Worm (Caenorhabditis elegans) whole organism, L1 larva: ENCODE data around the gene Y56A3A.30.

Experiments
- C16A3.4 ChIP-seq: fragments of 150-350 bp; optimal IDR thresholded peaks from 2 replicates; lab custom pipeline; 2014; ENCODE audit warnings: missing biosample characterization, missing genetic modification characterization
- Y116A8C.19 ChIP-seq: sonication (generic microtip); optimal IDR thresholded peaks from 2 replicates; lab custom pipeline; 2016; ENCODE audit warnings: missing compliant biosample characterization, missing genetic modification characterization, borderline replicate concordance
- alr-1 ChIP-seq: fragments of 200-800 bp; sonication (Bioruptor generic); optimal IDR thresholded peaks from 2 replicates; lab custom pipeline; 2018; ENCODE audit warnings: borderline replicate concordance, mild to moderate bottlenecking, missing genetic modification characterization, missing compliant biosample characterization
- aly-2 ChIP-seq: fragments of 150-350 bp; optimal IDR thresholded peaks from 2 replicates; lab custom pipeline; 2014; ENCODE audit warnings: missing biosample characterization, missing genetic modification characterization
- ama-1 ChIP-seq: fragments of 150-350 bp; optimal IDR thresholded peaks from 2 replicates; lab custom pipeline; 2014
- blmp-1 ChIP-seq: fragments of 150-350 bp; optimal IDR thresholded peaks from 2 replicates; lab custom pipeline; 2014; ENCODE audit warnings: missing biosample characterization, missing genetic modification characterization
- ceh-63 ChIP-seq: fragments of 200-800 bp; sonication (Bioruptor generic); optimal IDR thresholded peaks from 2 replicates; lab custom pipeline; 2018; ENCODE audit warnings: mild to moderate bottlenecking, missing genetic modification characterization, missing compliant biosample characterization
- ceh-8 ChIP-seq: fragments of 200-800 bp; sonication (Bioruptor generic); optimal IDR thresholded peaks from 2 replicates; lab custom pipeline; 2018; ENCODE audit warnings: mild to moderate bottlenecking, missing genetic modification characterization, moderate library complexity, missing compliant biosample characterization
- ceh-88 ChIP-seq: fragments of 200-800 bp; sonication (Bioruptor generic); IDR thresholded peaks from 2 replicates; pipeline ENCODE4 v1.3.6; 2022; ENCODE audit warnings: missing genetic modification characterization, missing compliant biosample characterization
- ceh-90 ChIP-seq: sonication (generic microtip); optimal IDR thresholded peaks from 2 replicates; lab custom pipeline; 2016; ENCODE audit warnings: missing genetic modification characterization, missing compliant biosample characterization
- ces-1 ChIP-seq: fragments of 150-350 bp; optimal IDR thresholded peaks from 2 replicates; lab custom pipeline; 2014; ENCODE audit warnings: missing biosample characterization, missing genetic modification reagents, missing genetic modification characterization
- dpl-1 ChIP-seq, 3 experiments: fragments of 150-350 bp in 2 of 3; sonication (generic microtip) in 1 of 3; optimal IDR thresholded peaks; 2 replicates each; lab custom pipeline; 2014 to 2017; ENCODE audit warnings: missing biosample characterization in 3 of 3, missing genetic modification characterization in 3 of 3, missing genetic modification reagents in 3 of 3
- dsc-1 ChIP-seq: sonication (generic microtip); optimal IDR thresholded peaks from 2 replicates; lab custom pipeline; 2016; ENCODE audit warnings: mild to moderate bottlenecking, missing genetic modification characterization, missing compliant biosample characterization
- efl-1 ChIP-seq, 4 experiments: fragments of 150-350 bp; optimal IDR thresholded peaks in 3 of 4; peaks in 1 of 4; 1 replicate in 1 of 4; 2 replicates in 3 of 4; lab custom pipeline; 2014; ENCODE audit warnings: missing biosample characterization in 2 of 4, missing genetic modification characterization in 2 of 4, missing genetic modification reagents in 2 of 4
- elt-2 ChIP-seq: sonication (generic microtip); optimal IDR thresholded peaks from 2 replicates; lab custom pipeline; 2016; ENCODE audit warnings: missing genetic modification characterization, mild to moderate bottlenecking, inconsistent platforms, missing compliant biosample characterization, missing genetic modification reagents
- ets-5 ChIP-seq: fragments of 200-800 bp; sonication (Bioruptor generic); IDR thresholded peaks from 2 replicates; pipeline ENCODE4 v1.3.6; 2022; ENCODE audit warnings: missing genetic modification characterization, missing compliant biosample characterization
- fkh-10 ChIP-seq: sonication (generic microtip); optimal IDR thresholded peaks from 2 replicates; lab custom pipeline; 2017; ENCODE audit warnings: missing biosample characterization, missing genetic modification reagents, missing genetic modification characterization
- fkh-8 ChIP-seq: sonication (generic microtip); optimal IDR thresholded peaks from 2 replicates; lab custom pipeline; 2016; ENCODE audit warnings: mild to moderate bottlenecking, missing genetic modification characterization, missing compliant biosample characterization
- fos-1 ChIP-seq: fragments of 150-350 bp; optimal IDR thresholded peaks from 2 replicates; lab custom pipeline; 2014; ENCODE audit warnings: missing biosample characterization, missing genetic modification characterization
- grh-1 ChIP-seq: fragments of 200-800 bp; sonication (Bioruptor generic); IDR thresholded peaks from 2 replicates; pipeline ENCODE4 v1.3.6; 2022; ENCODE audit warnings: missing genetic modification reagents, missing genetic modification characterization, missing compliant biosample characterization
- hlh-17 ChIP-seq: fragments of 200-800 bp; sonication (Bioruptor generic); optimal IDR thresholded peaks from 2 replicates; lab custom pipeline; 2018; ENCODE audit warnings: missing genetic modification characterization, mild to moderate bottlenecking, missing compliant biosample characterization, moderate library complexity, borderline replicate concordance
- isw-1 ChIP-seq: fragments of 200-800 bp; sonication (Bioruptor generic); IDR thresholded peaks from 2 replicates; pipeline ENCODE4 v1.3.6; 2022; ENCODE audit warnings: missing genetic modification characterization, missing compliant biosample characterization
- jun-1 ChIP-seq: fragments of 150-350 bp; optimal IDR thresholded peaks from 2 replicates; lab custom pipeline; 2014; ENCODE audit warnings: missing biosample characterization, missing genetic modification reagents, missing genetic modification characterization
- lin-14 ChIP-seq: fragments of 200-800 bp; sonication (Bioruptor generic); optimal IDR thresholded peaks from 2 replicates; lab custom pipeline; 2018; ENCODE audit warnings: mild to moderate bottlenecking, missing genetic modification characterization, moderate library complexity, missing compliant biosample characterization
- lin-15B ChIP-seq: fragments of 150-350 bp; sonication (generic microtip); optimal IDR thresholded peaks from 3 replicates; lab custom pipeline; 2014; ENCODE audit warnings: missing biosample characterization, missing genetic modification characterization
- lin-35 ChIP-seq, 2 experiments: fragments of 150-350 bp; optimal IDR thresholded peaks; 2 replicates each; lab custom pipeline; 2014; ENCODE audit warnings: missing biosample characterization in 2 of 2, missing genetic modification characterization in 2 of 2, missing genetic modification reagents in 2 of 2
- lin-39 ChIP-seq: fragments of 150-350 bp; optimal IDR thresholded peaks from 2 replicates; lab custom pipeline; 2014; ENCODE audit warnings: missing biosample characterization, missing genetic modification reagents, missing genetic modification characterization
- mab-9 ChIP-seq: fragments of 200-800 bp; sonication (Bioruptor generic); IDR thresholded peaks from 2 replicates; pipeline ENCODE4 v1.3.6; 2022; ENCODE audit warnings: missing genetic modification reagents, missing genetic modification characterization, missing compliant biosample characterization
- nhr-12 ChIP-seq: sonication (generic microtip); optimal IDR thresholded peaks from 2 replicates; lab custom pipeline; 2017; ENCODE audit warnings: missing biosample characterization, missing genetic modification characterization
- nhr-19 ChIP-seq: fragments of 200-800 bp; sonication (Bioruptor generic); conservative IDR thresholded peaks from 2 replicates; pipeline ENCODE4 v1.3.6; 2022; ENCODE audit warnings: missing genetic modification characterization, missing compliant biosample characterization
- nhr-47 ChIP-seq: sonication (generic microtip); optimal IDR thresholded peaks from 2 replicates; lab custom pipeline; 2016; ENCODE audit warnings: mild to moderate bottlenecking, missing genetic modification characterization, moderate library complexity, missing compliant biosample characterization
- nhr-76 ChIP-seq: sonication (generic microtip); optimal IDR thresholded peaks from 2 replicates; lab custom pipeline; 2017; ENCODE audit warnings: missing biosample characterization, missing genetic modification characterization
- nhr-77 ChIP-seq: fragments of 150-350 bp; optimal IDR thresholded peaks from 2 replicates; lab custom pipeline; 2014; ENCODE audit warnings: missing biosample characterization, missing genetic modification characterization
- nhr-90 ChIP-seq: sonication (generic microtip); optimal IDR thresholded peaks from 2 replicates; lab custom pipeline; 2016; ENCODE audit warnings: mild to moderate bottlenecking, missing genetic modification characterization, missing compliant biosample characterization; ENCODE audit not compliant: poor library complexity
- pag-3 ChIP-seq: sonication (generic microtip); optimal IDR thresholded peaks from 2 replicates; lab custom pipeline; 2017; ENCODE audit warnings: missing genetic modification characterization, mild to moderate bottlenecking, missing compliant biosample characterization, antibody characterized with exemption, borderline replicate concordance; ENCODE audit not compliant: insufficient read depth
- pax-3 ChIP-seq: fragments of 200-800 bp; sonication (Bioruptor generic); optimal IDR thresholded peaks from 2 replicates; lab custom pipeline; 2018; ENCODE audit warnings: mild to moderate bottlenecking, missing genetic modification characterization, moderate library complexity, missing compliant biosample characterization
- skn-1 ChIP-seq: fragments of 150-350 bp; optimal IDR thresholded peaks from 2 replicates; lab custom pipeline; 2014; ENCODE audit warnings: missing biosample characterization, missing genetic modification characterization
- snu-23 ChIP-seq: sonication (generic microtip); optimal IDR thresholded peaks from 2 replicates; lab custom pipeline; 2016; ENCODE audit warnings: missing genetic modification characterization, missing compliant biosample characterization
- sptf-1 ChIP-seq: fragments of 150-350 bp; optimal IDR thresholded peaks from 2 replicates; lab custom pipeline; 2014; ENCODE audit warnings: missing biosample characterization, missing genetic modification characterization
- sup-37 ChIP-seq: fragments of 200-800 bp; sonication (Bioruptor generic); optimal IDR thresholded peaks from 2 replicates; lab custom pipeline; 2018; ENCODE audit warnings: mild to moderate bottlenecking, missing genetic modification characterization, missing compliant biosample characterization
- tbx-2 ChIP-seq: sonication (generic microtip); optimal IDR thresholded peaks from 2 replicates; lab custom pipeline; 2016; ENCODE audit warnings: missing genetic modification characterization, missing compliant biosample characterization
- unc-130 ChIP-seq: fragments of 150-350 bp; optimal IDR thresholded peaks from 2 replicates; lab custom pipeline; 2017; ENCODE audit warnings: missing biosample characterization, missing genetic modification characterization, inconsistent platforms
- unc-62 ChIP-seq: fragments of 150-350 bp; optimal IDR thresholded peaks from 2 replicates; lab custom pipeline; 2014; ENCODE audit warnings: missing biosample characterization, missing genetic modification reagents, missing genetic modification characterization
- unc-98 ChIP-seq: fragments of 200-800 bp; sonication (Bioruptor generic); IDR thresholded peaks from 2 replicates; pipeline ENCODE4 v1.3.6; 2022; ENCODE audit warnings: missing genetic modification characterization, missing compliant biosample characterization
- xbp-1 ChIP-seq: sonication (generic microtip); optimal IDR thresholded peaks from 2 replicates; lab custom pipeline; 2016; ENCODE audit warnings: missing genetic modification characterization, missing compliant biosample characterization
- zag-1 ChIP-seq: fragments of 150-350 bp; optimal IDR thresholded peaks from 2 replicates; lab custom pipeline; 2014; ENCODE audit warnings: missing biosample characterization, missing genetic modification characterization
- zip-4 ChIP-seq: fragments of 200-800 bp; sonication (Bioruptor generic); optimal IDR thresholded peaks from 2 replicates; lab custom pipeline; 2018; ENCODE audit warnings: mild to moderate bottlenecking, missing genetic modification characterization, moderate library complexity, missing compliant biosample characterization

Gene Y56A3A.30

ce11 chrIII:11935948-11936280 is 43.0 kb downstream of the Y56A3A.30 start (continued):
- TF ChIP-seq nhr-76 (tag; lab: Kevin White, UChicago) (no peak), zip-4 (GFP tag; lab: Kevin White, UChicago) (no peak), snu-23 (GFP tag; lab: Kevin White, UChicago) (peak; percentile 13), alr-1 (tag; lab: Kevin White, UChicago) (no peak), sptf-1 (no peak), pag-3 (no peak), efl-1 (optimal IDR thresholded peaks at IDR 0.05; lab: Kevin White, UChicago) (no peak), efl-1 (GFP tag; optimal IDR thresholded peaks at IDR 0.05 in 1 of 2; lab: Kevin White, UChicago) (peak in 1 of 2 experiments; percentile 92), ceh-90 (tag; lab: Kevin White, UChicago) (no peak), unc-130 (tag; lab: Kevin White, UChicago) (no peak), ceh-63 (GFP tag; lab: Kevin White, UChicago) (no peak), nhr-19 (no peak), nhr-77 (tag; lab: Kevin White, UChicago) (no peak), elt-2 (tag; lab: Kevin White, UChicago) (no peak), lin-14 (GFP tag; lab: Kevin White, UChicago) (peak; percentile 86), lin-35 (GFP tag; optimal IDR thresholded peaks at IDR 0.05; lab: Kevin White, UChicago) (peak in 1 of 2 experiments; percentile 6), tbx-2 (peak; percentile 12), isw-1 (GFP tag; lab: Robert Waterston, UW) (peak; percentile 11), pax-3 (tag; lab: Kevin White, UChicago) (peak; percentile 23), fkh-8 (tag; lab: Kevin White, UChicago) (peak; percentile 90), mab-9 (GFP tag; lab: Robert Waterston, UW) (no peak), ces-1 (GFP tag; lab: Kevin White, UChicago) (no peak), dsc-1 (peak; percentile 31), C16A3.4 (tag; lab: Kevin White, UChicago) (no peak), zag-1 (tag; lab: Kevin White, UChicago) (no peak), unc-98 (GFP tag; lab: Robert Waterston, UW) (no peak), Y116A8C.19 (tag; lab: Kevin White, UChicago) (no peak), nhr-12 (tag; lab: Kevin White, UChicago) (no peak), lin-15B (tag; lab: Kevin White, UChicago) (no peak), nhr-47 (tag; lab: Kevin White, UChicago) (peak; percentile 65), lin-39 (tag; lab: Kevin White, UChicago) (no peak), ets-5 (GFP tag; lab: Robert Waterston, UW) (no peak), xbp-1 (tag; lab: Kevin White, UChicago) (peak; percentile 9), ama-1 (no peak), ceh-8 (GFP tag; lab: Kevin White, UChicago) (no peak), unc-62 (no peak), skn-1 (no peak), ceh-88 (GFP tag; lab: Robert Waterston, UW) (no peak), grh-1 (GFP tag; lab: Robert Waterston, UW) (no peak), jun-1 (no peak), fos-1 (tag; lab: Kevin White, UChicago) (peak; percentile 17), nhr-90 (tag; lab: Kevin White, UChicago) (no peak), hlh-17 (GFP tag; lab: Kevin White, UChicago) (no peak), aly-2 (peak; percentile 22), fkh-10 (GFP tag; lab: Kevin White, UChicago) (peak; percentile 20), sup-37 (GFP tag; lab: Kevin White, UChicago) (no peak), dpl-1 (GFP tag; optimal IDR thresholded peaks at IDR 0.05; lab: Kevin White, UChicago) (no peak), blmp-1 (no peak)
